Worm (Caenorhabditis elegans) whole organism, late embryonic: Measurements from ENCODE around the gene D2096.12.

Experiments
- K02D7.2 ChIP-seq: sonication (generic microtip); optimal IDR thresholded peaks from 2 replicates; lab custom pipeline; 2017; ENCODE audit warnings: mild to moderate bottlenecking, missing genetic modification characterization, missing compliant biosample characterization
- T23F11.4 ChIP-seq: fragments of 200-800 bp; sonication (Bioruptor generic); optimal IDR thresholded peaks from 2 replicates; lab custom pipeline; 2018; ENCODE audit warnings: mild to moderate bottlenecking, missing genetic modification characterization, missing compliant biosample characterization
- ama-1 ChIP-seq: fragments of 150-350 bp; optimal IDR thresholded peaks from 2 replicates; lab custom pipeline; 2014
- ceh-34 ChIP-seq: sonication (generic microtip); optimal IDR thresholded peaks from 2 replicates; lab custom pipeline; 2016; ENCODE audit warnings: mild to moderate bottlenecking, missing genetic modification characterization, missing compliant biosample characterization
- ceh-9 ChIP-seq: sonication (generic microtip); optimal IDR thresholded peaks from 2 replicates; lab custom pipeline; 2016; ENCODE audit warnings: mild to moderate bottlenecking, missing genetic modification characterization, inconsistent platforms, missing compliant biosample characterization
- dmd-4 ChIP-seq: sonication (generic microtip); optimal IDR thresholded peaks from 2 replicates; lab custom pipeline; 2016; ENCODE audit warnings: borderline replicate concordance, missing genetic modification characterization, missing compliant biosample characterization
- dve-1 ChIP-seq: sonication (generic microtip); optimal IDR thresholded peaks from 2 replicates; lab custom pipeline; 2017; ENCODE audit warnings: antibody characterized with exemption, mild to moderate bottlenecking, missing genetic modification characterization, missing compliant biosample characterization
- madf-2 ChIP-seq: sonication (generic microtip); optimal IDR thresholded peaks from 2 replicates; lab custom pipeline; 2017; ENCODE audit warnings: missing genetic modification characterization, missing compliant biosample characterization
- nhr-11 ChIP-seq: fragments of 150-350 bp; optimal IDR thresholded peaks from 2 replicates; lab custom pipeline; 2014; ENCODE audit warnings: missing biosample characterization, missing genetic modification characterization
- sox-4 ChIP-seq: sonication (generic microtip); optimal IDR thresholded peaks from 2 replicates; lab custom pipeline; 2017; ENCODE audit warnings: mild to moderate bottlenecking, missing genetic modification characterization, inconsistent platforms, missing compliant biosample characterization
- unc-86 ChIP-seq: sonication (generic microtip); optimal IDR thresholded peaks from 2 replicates; lab custom pipeline; 2016; ENCODE audit warnings: missing genetic modification characterization, missing compliant biosample characterization

ce11 chrIV:8332526-8332925 lies 30.7 kb upstream of the D2096.12 start, which contains the start of gene lys-10:
- TF ChIP-seq ama-1 (no peak), K02D7.2 (no peak), madf-2 (tag; lab: Kevin White, UChicago) (no peak), dmd-4 (no peak), ceh-9 (tag; lab: Kevin White, UChicago) (no peak), nhr-11 (tag; lab: Kevin White, UChicago) (no peak), unc-86 (tag; lab: Kevin White, UChicago) (no peak), dve-1 (tag; lab: Kevin White, UChicago) (no peak), sox-4 (no peak), T23F11.4 (GFP tag; lab: Kevin White, UChicago) (no peak), ceh-34 (tag; lab: Kevin White, UChicago) (no peak)
